Fruit fly (Drosophila melanogaster) whole organism, prepupa: ENCODE results near the gene CG42693.

Experiments
- Blimp-1 ChIP-seq: fragments of 200-800 bp; sonication (Bioruptor generic); optimal IDR thresholded peaks from 3 replicates; lab custom pipeline; 2017; ENCODE audit warnings: missing biosample characterization, missing genetic modification characterization, mild to moderate bottlenecking, moderate library complexity, missing genetic modification reagents
- CG10631 ChIP-seq: fragments of 200-800 bp; sonication (Bioruptor generic); optimal IDR thresholded peaks from 2 replicates; lab custom pipeline; 2016; ENCODE audit warnings: missing biosample characterization, missing genetic modification characterization
- CG10669 ChIP-seq: fragments of 200-800 bp; sonication (Bioruptor generic); optimal IDR thresholded peaks from 3 replicates; lab custom pipeline; 2018; ENCODE audit warnings: missing biosample characterization, mild to moderate bottlenecking, missing genetic modification characterization, moderate library complexity
- CG11294 ChIP-seq: fragments of 200-800 bp; sonication (Bioruptor generic); IDR thresholded peaks from 2 replicates; pipeline ENCODE4 v1.3.6; 2022; ENCODE audit warnings: missing biosample characterization, missing genetic modification characterization
- CG11762 ChIP-seq: fragments of 200-800 bp; sonication (Bioruptor generic); optimal IDR thresholded peaks from 3 replicates; lab custom pipeline; 2016; ENCODE audit warnings: missing biosample characterization, missing genetic modification characterization; ENCODE audit not compliant: insufficient read depth
- CG11902 ChIP-seq: fragments of 200-800 bp; sonication (Bioruptor generic); optimal IDR thresholded peaks from 3 replicates; lab custom pipeline; 2016; ENCODE audit warnings: missing biosample characterization, missing genetic modification characterization
- CG15336 ChIP-seq: fragments of 200-800 bp; sonication (Bioruptor generic); IDR thresholded peaks from 2 replicates; pipeline ENCODE4 v1.3.6; 2022; ENCODE audit warnings: missing biosample characterization, missing genetic modification characterization
- CG1621 ChIP-seq: fragments of 200-800 bp; sonication (Bioruptor generic); optimal IDR thresholded peaks from 3 replicates; lab custom pipeline; 2018; ENCODE audit warnings: missing biosample characterization, mild to moderate bottlenecking, missing genetic modification characterization
- CG3032 ChIP-seq: fragments of 200-800 bp; optimal IDR thresholded peaks from 2 replicates; lab custom pipeline; 2019; ENCODE audit warnings: missing biosample characterization, mild to moderate bottlenecking, missing genetic modification characterization, moderate library complexity
- CG31627 ChIP-seq: fragments of 200-800 bp; sonication (Bioruptor generic); optimal IDR thresholded peaks from 3 replicates; lab custom pipeline; 2016; ENCODE audit warnings: missing biosample characterization, missing genetic modification characterization
- CG32006 ChIP-seq: fragments of 200-800 bp; sonication (Bioruptor generic); optimal IDR thresholded peaks from 3 replicates; lab custom pipeline; 2017; ENCODE audit warnings: missing biosample characterization, mild to moderate bottlenecking, missing genetic modification characterization
- CG3919 ChIP-seq: fragments of 200-800 bp; sonication (Bioruptor generic); optimal IDR thresholded peaks from 3 replicates; lab custom pipeline; 2016; ENCODE audit warnings: missing biosample characterization, missing genetic modification characterization
- CG4318 ChIP-seq: fragments of 200-800 bp; sonication (Bioruptor generic); optimal IDR thresholded peaks from 3 replicates; lab custom pipeline; 2017; ENCODE audit warnings: missing biosample characterization, mild to moderate bottlenecking, missing genetic modification characterization
- CG6163 ChIP-seq: fragments of 200-800 bp; sonication (Bioruptor generic); IDR thresholded peaks from 3 replicates; pipeline ENCODE4 v1.3.6; 2022; ENCODE audit warnings: missing biosample characterization, missing genetic modification characterization
- CG6276 ChIP-seq: fragments of 200-800 bp; sonication (Bioruptor generic); optimal IDR thresholded peaks from 2 replicates; lab custom pipeline; 2017; ENCODE audit warnings: missing biosample characterization, mild to moderate bottlenecking, missing genetic modification characterization
- CG6792 ChIP-seq: fragments of 200-800 bp; sonication (Bioruptor generic); optimal IDR thresholded peaks from 3 replicates; lab custom pipeline; 2016; ENCODE audit warnings: missing biosample characterization, missing genetic modification characterization
- CG6854 ChIP-seq: fragments of 200-800 bp; sonication (Bioruptor generic); optimal IDR thresholded peaks from 2 replicates; lab custom pipeline; 2017; ENCODE audit warnings: missing biosample characterization, mild to moderate bottlenecking, missing genetic modification characterization
- CG7368 ChIP-seq: fragments of 200-800 bp; sonication (Bioruptor generic); optimal IDR thresholded peaks from 3 replicates; lab custom pipeline; 2016; ENCODE audit warnings: missing biosample characterization, missing genetic modification characterization
- CG8632 ChIP-seq: fragments of 200-800 bp; sonication (Bioruptor generic); optimal IDR thresholded peaks from 3 replicates; lab custom pipeline; 2016; ENCODE audit warnings: missing biosample characterization, missing genetic modification characterization
- CG9139 ChIP-seq: fragments of 200-800 bp; sonication (Bioruptor generic); optimal IDR thresholded peaks from 3 replicates; lab custom pipeline; 2017; ENCODE audit warnings: missing biosample characterization, mild to moderate bottlenecking, missing genetic modification characterization
- Eip75B ChIP-seq: fragments of 200-800 bp; sonication (Bioruptor generic); optimal IDR thresholded peaks from 3 replicates; lab custom pipeline; 2016; ENCODE audit warnings: missing biosample characterization, missing genetic modification characterization
- Eip78C ChIP-seq: fragments of 200-800 bp; sonication (Bioruptor generic); peaks from one replicate; lab custom pipeline; 2016; ENCODE audit warnings: missing biosample characterization, missing genetic modification characterization
- Eip93F ChIP-seq: fragments of 200-800 bp; sonication (Bioruptor generic); optimal IDR thresholded peaks from 2 replicates; lab custom pipeline; 2016; ENCODE audit warnings: missing biosample characterization, mild to moderate bottlenecking, missing genetic modification characterization
- Ets96B ChIP-seq: fragments of 200-800 bp; optimal IDR thresholded peaks from 2 replicates; lab custom pipeline; 2019; ENCODE audit warnings: missing biosample characterization, mild to moderate bottlenecking, missing genetic modification characterization, moderate library complexity
- Gug ChIP-seq: fragments of 200-800 bp; sonication (Bioruptor generic); IDR thresholded peaks from 2 replicates; pipeline ENCODE4 v1.3.6; 2022; ENCODE audit warnings: missing biosample characterization, missing genetic modification characterization
- Hr38 ChIP-seq: sonication (Bioruptor generic); optimal IDR thresholded peaks from 2 replicates; lab custom pipeline; 2016; ENCODE audit warnings: missing biosample characterization, missing genetic modification characterization
- Hr39 ChIP-seq: fragments of 200-800 bp; sonication (Bioruptor generic); optimal IDR thresholded peaks from 2 replicates; lab custom pipeline; 2016; ENCODE audit warnings: missing biosample characterization, missing genetic modification characterization
- Lpt ChIP-seq: fragments of 200-800 bp; sonication (Bioruptor generic); optimal IDR thresholded peaks from 3 replicates; lab custom pipeline; 2016; ENCODE audit warnings: missing biosample characterization, missing genetic modification characterization
- OdsH ChIP-seq: fragments of 200-800 bp; sonication (Bioruptor generic); optimal IDR thresholded peaks from 3 replicates; lab custom pipeline; 2016; ENCODE audit warnings: missing biosample characterization, missing genetic modification characterization
- Sox102F ChIP-seq: fragments of 200-800 bp; sonication (Bioruptor generic); optimal IDR thresholded peaks from 2 replicates; lab custom pipeline; 2016; ENCODE audit warnings: missing biosample characterization, mild to moderate bottlenecking, missing genetic modification characterization
- Sox14 ChIP-seq: fragments of 200-800 bp; sonication (Bioruptor generic); optimal IDR thresholded peaks from 3 replicates; lab custom pipeline; 2016; ENCODE audit warnings: missing biosample characterization, missing genetic modification characterization
- Sox15 ChIP-seq: fragments of 200-800 bp; sonication (Bioruptor generic); optimal IDR thresholded peaks from 3 replicates; lab custom pipeline; 2016; ENCODE audit warnings: missing biosample characterization, missing genetic modification characterization
- achi ChIP-seq: fragments of 200-800 bp; sonication (Bioruptor generic); optimal IDR thresholded peaks from 3 replicates; lab custom pipeline; 2016; ENCODE audit warnings: missing biosample characterization, missing genetic modification characterization
- dac ChIP-seq: fragments of 200-800 bp; sonication (Bioruptor generic); optimal IDR thresholded peaks from 2 replicates; lab custom pipeline; 2017; ENCODE audit warnings: missing biosample characterization, mild to moderate bottlenecking, missing genetic modification characterization
- dsx ChIP-seq: fragments of 200-800 bp; optimal IDR thresholded peaks from 3 replicates; lab custom pipeline; 2019; ENCODE audit warnings: missing biosample characterization, mild to moderate bottlenecking, missing genetic modification characterization, moderate library complexity; ENCODE audit not compliant: poor library complexity, severe bottlenecking
- eg ChIP-seq: fragments of 200-800 bp; sonication (Bioruptor generic); IDR thresholded peaks from 3 replicates; pipeline ENCODE4 v1.3.6; 2022; ENCODE audit warnings: missing biosample characterization, missing genetic modification characterization
- fd85E ChIP-seq: fragments of 200-800 bp; sonication (Bioruptor generic); optimal IDR thresholded peaks from 3 replicates; lab custom pipeline; 2016; ENCODE audit warnings: missing biosample characterization, missing genetic modification characterization
- fkh ChIP-seq: fragments of 200-800 bp; sonication (Bioruptor generic); optimal IDR thresholded peaks from 3 replicates; lab custom pipeline; 2017; ENCODE audit warnings: missing biosample characterization, mild to moderate bottlenecking, missing genetic modification characterization, moderate library complexity
- lz ChIP-seq: fragments of 200-800 bp; sonication (Bioruptor generic); optimal IDR thresholded peaks from 3 replicates; lab custom pipeline; 2016; ENCODE audit warnings: missing biosample characterization, missing genetic modification characterization
- net ChIP-seq: fragments of 200-800 bp; sonication (Bioruptor generic); optimal IDR thresholded peaks from 3 replicates; lab custom pipeline; 2016; ENCODE audit warnings: missing biosample characterization, missing genetic modification characterization
- pdm3 ChIP-seq: fragments of 200-800 bp; sonication (Bioruptor generic); optimal IDR thresholded peaks from 3 replicates; lab custom pipeline; 2016; ENCODE audit warnings: missing biosample characterization, missing genetic modification characterization
- spab ChIP-seq: fragments of 200-800 bp; sonication (Bioruptor generic); optimal IDR thresholded peaks from 2 replicates; lab custom pipeline; 2017; ENCODE audit warnings: missing biosample characterization, mild to moderate bottlenecking, missing genetic modification characterization, missing genetic modification reagents
- ss ChIP-seq, 2 experiments: fragments of 200-800 bp; sonication (Bioruptor generic); optimal IDR thresholded peaks; 2 replicates in 1 of 2; 3 replicates in 1 of 2; lab custom pipeline; 2017 to 2018; ENCODE audit warnings: mild to moderate bottlenecking in 2 of 2, missing biosample characterization in 2 of 2, missing genetic modification characterization in 2 of 2, moderate library complexity in 1 of 2
- svp ChIP-seq: fragments of 200-800 bp; sonication (Bioruptor generic); peaks from one replicate; lab custom pipeline; 2016; ENCODE audit warnings: missing biosample characterization, missing genetic modification characterization
- topi ChIP-seq: fragments of 200-800 bp; sonication (Bioruptor generic); optimal IDR thresholded peaks from 3 replicates; lab custom pipeline; 2016; ENCODE audit warnings: missing biosample characterization, missing genetic modification characterization
- vri ChIP-seq: fragments of 200-800 bp; sonication (Bioruptor generic); optimal IDR thresholded peaks from 3 replicates; lab custom pipeline; 2016; ENCODE audit warnings: missing biosample characterization, mild to moderate bottlenecking, missing genetic modification characterization

Gene CG42693

dm6 chr3R:31689727-31690126 lies 18.4 kb downstream of the CG42693 start (continued):
- TF ChIP-seq CG3919 (GFP tag; lab: Kevin White, UChicago) (peak; percentile 57), dsx (GFP tag; lab: Kevin White, UChicago) (no peak), CG11762 (GFP tag; lab: Kevin White, UChicago) (peak; percentile 30), fd85E (no peak), fkh (GFP tag; lab: Kevin White, UChicago) (no peak), Ets96B (tag; lab: Kevin White, UChicago) (peak; percentile 8), Eip75B (GFP tag; lab: Kevin White, UChicago) (peak; percentile 48), Lpt (GFP tag; lab: Kevin White, UChicago) (no peak), ss (GFP tag; optimal IDR thresholded peaks at IDR 0.05; lab: Kevin White, UChicago) (no peak), CG10669 (peak; percentile 15), dac (GFP tag; lab: Kevin White, UChicago) (peak; percentile 72), Sox15 (GFP tag; lab: Kevin White, UChicago) (no peak), CG10631 (GFP tag; lab: Kevin White, UChicago) (peak; percentile 72), CG11294 (GFP tag; lab: Robert Waterston, UW) (no peak), CG11902 (GFP tag; lab: Kevin White, UChicago) (no peak), net (GFP tag; lab: Kevin White, UChicago) (peak; percentile 6), CG8632 (GFP tag; lab: Kevin White, UChicago) (no peak), CG3032 (tag; lab: Kevin White, UChicago) (peak; percentile 18), lz (GFP tag; lab: Kevin White, UChicago) (no peak), achi (GFP tag; lab: Kevin White, UChicago) (peak; percentile 51), pdm3 (peak; percentile 63), Eip78C (GFP tag; lab: Kevin White, UChicago) (peak; percentile 83), CG32006 (GFP tag; lab: Kevin White, UChicago) (peak; percentile 87), eg (GFP tag; lab: Robert Waterston, UW) (no peak), CG31627 (GFP tag; lab: Kevin White, UChicago) (no peak), Hr38 (no peak), Hr39 (GFP tag; lab: Kevin White, UChicago) (no peak), CG4318 (GFP tag; lab: Kevin White, UChicago) (peak; percentile 70), vri (GFP tag; lab: Kevin White, UChicago) (no peak), spab (GFP tag; lab: Kevin White, UChicago) (no peak), CG15336 (peak; percentile 56), Eip93F (no peak), CG6854 (no peak), CG6163 (GFP tag; lab: Robert Waterston, UW) (peak; percentile 33; the same call in 1 of the 3 replicates), CG7368 (GFP tag; lab: Kevin White, UChicago) (no peak), Sox102F (no peak), CG6792 (GFP tag; lab: Kevin White, UChicago) (no peak), Gug (GFP tag; lab: Robert Waterston, UW) (no peak), CG6276 (GFP tag; lab: Kevin White, UChicago) (peak; percentile 43)

- TF ChIP-seq CG11762 (GFP tag; lab: Kevin White, UChicago) = peak; percentile 39
- TF ChIP-seq CG6792 (GFP tag; lab: Kevin White, UChicago) = peak; percentile 21
- TF ChIP-seq CG6163 (GFP tag; lab: Robert Waterston, UW) = peak; percentile 51; the same call in 2 of the 3 replicates
- peak; percentile 72 for TF ChIP-seq topi (GFP tag; lab: Kevin White, UChicago)
- peak; percentile 38 for TF ChIP-seq Sox14
- peak; percentile 27 for TF ChIP-seq Blimp-1
- peak; percentile 32 for TF ChIP-seq CG10631 (GFP tag; lab: Kevin White, UChicago)
- peak; percentile 52 for TF ChIP-seq Ets96B (tag; lab: Kevin White, UChicago)
- TF ChIP-seq CG11294 (GFP tag; lab: Robert Waterston, UW) = no peak
- peak; percentile 67 for TF ChIP-seq OdsH (GFP tag; lab: Kevin White, UChicago)
- TF ChIP-seq Hr39 (GFP tag; lab: Kevin White, UChicago) = peak; percentile 58
- TF ChIP-seq CG7368 (GFP tag; lab: Kevin White, UChicago) = peak; percentile 44
- TF ChIP-seq CG3919 (GFP tag; lab: Kevin White, UChicago) = peak; percentile 57
- no peak for TF ChIP-seq CG9139 (GFP tag; lab: Kevin White, UChicago)
- TF ChIP-seq Eip93F = no peak
- no peak for TF ChIP-seq Hr38
- no peak for TF ChIP-seq eg (GFP tag; lab: Robert Waterston, UW)
- TF ChIP-seq spab (GFP tag; lab: Kevin White, UChicago) = peak; percentile 24
- TF ChIP-seq CG1621 (tag; lab: Kevin White, UChicago) = peak; percentile 12
- TF ChIP-seq svp (GFP tag; lab: Kevin White, UChicago) = peak; percentile 76
- peak; percentile 54 for TF ChIP-seq Sox102F
- peak; percentile 47 for TF ChIP-seq net (GFP tag; lab: Kevin White, UChicago)
Measured at dm6 chr3R:31688671-31689642, 19.2 kb downstream of the CG42693 start.
